Fruit fly (Drosophila melanogaster): ENCODE measurements around the gene Mnat9.

- TF ChIP-seq CG12236 (GFP tag; optimal IDR thresholded peaks at IDR 0.05), result no peak
- no peak for TF ChIP-seq grau (tag; optimal IDR thresholded peaks at IDR 0.05)
- no peak for TF ChIP-seq jumu (GFP tag; optimal IDR thresholded peaks at IDR 0.05)
- no peak for TF ChIP-seq Lpt (GFP tag; optimal IDR thresholded peaks at IDR 0.05)
- no peak for TF ChIP-seq HLH3B (GFP tag; IDR thresholded peaks at IDR 0.05)
Observed at dm6 chr3R:31626237-31626636, 10.3 kb upstream of the Mnat9 start.

All from whole organism, embryonic.